Fruit fly (Drosophila melanogaster): ENCODE measurements around the gene Nepl14.

DNA sequence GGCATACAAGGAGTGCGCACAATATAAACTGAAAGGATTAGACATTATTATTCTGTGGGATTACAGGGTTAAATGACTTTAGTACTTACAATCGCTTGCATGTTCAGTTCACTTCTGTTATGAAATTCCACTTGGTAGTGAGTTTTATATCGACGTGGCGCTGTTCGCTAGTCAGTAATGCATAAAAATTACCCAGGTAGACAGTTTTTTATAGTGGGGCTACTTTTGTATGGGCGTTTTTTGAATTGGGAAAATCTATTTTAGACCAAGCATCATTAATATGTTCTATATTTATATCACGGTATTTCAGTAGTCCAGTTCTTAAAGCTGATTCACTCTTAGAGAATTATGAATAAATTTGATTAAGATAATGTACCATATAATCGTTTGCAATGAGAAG is 8.2 kb upstream of the Nepl14 start, which contains the start of gene CG43095:
- no peak for TF ChIP-seq CG8478 (optimal IDR thresholded peaks at IDR 0.05)
- no peak for TF ChIP-seq psq (optimal IDR thresholded peaks at IDR 0.05)
- TF ChIP-seq EcR (GFP tag; optimal IDR thresholded peaks at IDR 0.05): no peak
- TF ChIP-seq Dll (optimal IDR thresholded peaks at IDR 0.05): no peak
- no peak for TF ChIP-seq pan (optimal IDR thresholded peaks at IDR 0.05)
- no peak for TF ChIP-seq usp (GFP tag; optimal IDR thresholded peaks at IDR 0.05)
